Fruit fly (Drosophila melanogaster) whole organism, prepupa: Measurements from ENCODE around the gene RhoL.
A peak's percentile ranks its signal among the peaks of the same experiment; 100 is the strongest.

ENCODE experiments used
- CG10631 ChIP-seq: fragments of 200-800 bp; sonication (Bioruptor generic); optimal IDR thresholded peaks from 2 replicates; lab custom pipeline; 2016; ENCODE audit warnings: missing biosample characterization, missing genetic modification characterization
- CG10669 ChIP-seq: fragments of 200-800 bp; sonication (Bioruptor generic); optimal IDR thresholded peaks from 3 replicates; lab custom pipeline; 2018; ENCODE audit warnings: missing biosample characterization, mild to moderate bottlenecking, missing genetic modification characterization, moderate library complexity
- CG11902 ChIP-seq: fragments of 200-800 bp; sonication (Bioruptor generic); optimal IDR thresholded peaks from 3 replicates; lab custom pipeline; 2016; ENCODE audit warnings: missing biosample characterization, missing genetic modification characterization
- CG1621 ChIP-seq: fragments of 200-800 bp; sonication (Bioruptor generic); optimal IDR thresholded peaks from 3 replicates; lab custom pipeline; 2018; ENCODE audit warnings: missing biosample characterization, mild to moderate bottlenecking, missing genetic modification characterization
- CG3032 ChIP-seq: fragments of 200-800 bp; optimal IDR thresholded peaks from 2 replicates; lab custom pipeline; 2019; ENCODE audit warnings: missing biosample characterization, mild to moderate bottlenecking, missing genetic modification characterization, moderate library complexity
- CG32006 ChIP-seq: fragments of 200-800 bp; sonication (Bioruptor generic); optimal IDR thresholded peaks from 3 replicates; lab custom pipeline; 2017; ENCODE audit warnings: missing biosample characterization, mild to moderate bottlenecking, missing genetic modification characterization
- CG34406 ChIP-seq: fragments of 200-800 bp; sonication (Bioruptor generic); optimal IDR thresholded peaks from 3 replicates; lab custom pipeline; 2016; ENCODE audit warnings: missing biosample characterization, missing genetic modification characterization
- CG4318 ChIP-seq: fragments of 200-800 bp; sonication (Bioruptor generic); optimal IDR thresholded peaks from 3 replicates; lab custom pipeline; 2017; ENCODE audit warnings: missing biosample characterization, mild to moderate bottlenecking, missing genetic modification characterization
- CG6276 ChIP-seq: fragments of 200-800 bp; sonication (Bioruptor generic); optimal IDR thresholded peaks from 2 replicates; lab custom pipeline; 2017; ENCODE audit warnings: missing biosample characterization, mild to moderate bottlenecking, missing genetic modification characterization
- CG6854 ChIP-seq: fragments of 200-800 bp; sonication (Bioruptor generic); optimal IDR thresholded peaks from 2 replicates; lab custom pipeline; 2017; ENCODE audit warnings: missing biosample characterization, mild to moderate bottlenecking, missing genetic modification characterization
- CG7368 ChIP-seq: fragments of 200-800 bp; sonication (Bioruptor generic); optimal IDR thresholded peaks from 3 replicates; lab custom pipeline; 2016; ENCODE audit warnings: missing biosample characterization, missing genetic modification characterization
- CG8119 ChIP-seq: fragments of 200-800 bp; sonication (Bioruptor generic); IDR thresholded peaks from 3 replicates; pipeline ENCODE4 v1.3.6; 2022; ENCODE audit warnings: missing biosample characterization, missing genetic modification characterization
- Eip75B ChIP-seq: fragments of 200-800 bp; sonication (Bioruptor generic); optimal IDR thresholded peaks from 3 replicates; lab custom pipeline; 2016; ENCODE audit warnings: missing biosample characterization, missing genetic modification characterization
- Eip78C ChIP-seq: fragments of 200-800 bp; sonication (Bioruptor generic); peaks from one replicate; lab custom pipeline; 2016; ENCODE audit warnings: missing biosample characterization, missing genetic modification characterization
- Eip93F ChIP-seq: fragments of 200-800 bp; sonication (Bioruptor generic); optimal IDR thresholded peaks from 2 replicates; lab custom pipeline; 2016; ENCODE audit warnings: missing biosample characterization, mild to moderate bottlenecking, missing genetic modification characterization
- Hr39 ChIP-seq: fragments of 200-800 bp; sonication (Bioruptor generic); optimal IDR thresholded peaks from 2 replicates; lab custom pipeline; 2016; ENCODE audit warnings: missing biosample characterization, missing genetic modification characterization
- Hr4 ChIP-seq: fragments of 200-800 bp; sonication (Bioruptor generic); optimal IDR thresholded peaks from 3 replicates; lab custom pipeline; 2016; ENCODE audit warnings: missing biosample characterization, missing genetic modification characterization
- Lpt ChIP-seq: fragments of 200-800 bp; sonication (Bioruptor generic); optimal IDR thresholded peaks from 3 replicates; lab custom pipeline; 2016; ENCODE audit warnings: missing biosample characterization, missing genetic modification characterization
- Met ChIP-seq: fragments of 200-800 bp; sonication (Bioruptor generic); optimal IDR thresholded peaks from 3 replicates; lab custom pipeline; 2016; ENCODE audit warnings: missing biosample characterization, missing genetic modification characterization
- OdsH ChIP-seq: fragments of 200-800 bp; sonication (Bioruptor generic); optimal IDR thresholded peaks from 3 replicates; lab custom pipeline; 2016; ENCODE audit warnings: missing biosample characterization, missing genetic modification characterization
- Sox15 ChIP-seq: fragments of 200-800 bp; sonication (Bioruptor generic); optimal IDR thresholded peaks from 3 replicates; lab custom pipeline; 2016; ENCODE audit warnings: missing biosample characterization, missing genetic modification characterization
- achi ChIP-seq: fragments of 200-800 bp; sonication (Bioruptor generic); optimal IDR thresholded peaks from 3 replicates; lab custom pipeline; 2016; ENCODE audit warnings: missing biosample characterization, missing genetic modification characterization
- cyc ChIP-seq: fragments of 200-800 bp; sonication (Bioruptor generic); optimal IDR thresholded peaks from 3 replicates; lab custom pipeline; 2016; ENCODE audit warnings: missing biosample characterization, missing genetic modification characterization
- dac ChIP-seq: fragments of 200-800 bp; sonication (Bioruptor generic); optimal IDR thresholded peaks from 2 replicates; lab custom pipeline; 2017; ENCODE audit warnings: missing biosample characterization, mild to moderate bottlenecking, missing genetic modification characterization
- eg ChIP-seq: fragments of 200-800 bp; sonication (Bioruptor generic); IDR thresholded peaks from 3 replicates; pipeline ENCODE4 v1.3.6; 2022; ENCODE audit warnings: missing biosample characterization, missing genetic modification characterization
- esn ChIP-seq: fragments of 200-800 bp; sonication (Bioruptor generic); optimal IDR thresholded peaks from 2 replicates; lab custom pipeline; 2016; ENCODE audit warnings: missing biosample characterization, mild to moderate bottlenecking, missing genetic modification characterization, moderate library complexity
- fd59A ChIP-seq: fragments of 200-800 bp; sonication (Bioruptor generic); optimal IDR thresholded peaks from 2 replicates; lab custom pipeline; 2017; ENCODE audit warnings: missing biosample characterization, mild to moderate bottlenecking, missing genetic modification characterization, missing genetic modification reagents
- fkh ChIP-seq: fragments of 200-800 bp; sonication (Bioruptor generic); optimal IDR thresholded peaks from 3 replicates; lab custom pipeline; 2017; ENCODE audit warnings: missing biosample characterization, mild to moderate bottlenecking, missing genetic modification characterization, moderate library complexity
- pdm3 ChIP-seq: fragments of 200-800 bp; sonication (Bioruptor generic); optimal IDR thresholded peaks from 3 replicates; lab custom pipeline; 2016; ENCODE audit warnings: missing biosample characterization, missing genetic modification characterization
- salr ChIP-seq, 2 experiments: fragments of 200-800 bp; sonication (Bioruptor generic); optimal IDR thresholded peaks; 3 replicates each; lab custom pipeline; 2016 to 2018; ENCODE audit warnings: missing biosample characterization in 2 of 2, missing genetic modification characterization in 2 of 2, mild to moderate bottlenecking in 1 of 2
- spab ChIP-seq: fragments of 200-800 bp; sonication (Bioruptor generic); optimal IDR thresholded peaks from 2 replicates; lab custom pipeline; 2017; ENCODE audit warnings: missing biosample characterization, mild to moderate bottlenecking, missing genetic modification characterization, missing genetic modification reagents
- svp ChIP-seq: fragments of 200-800 bp; sonication (Bioruptor generic); peaks from one replicate; lab custom pipeline; 2016; ENCODE audit warnings: missing biosample characterization, missing genetic modification characterization
- topi ChIP-seq: fragments of 200-800 bp; sonication (Bioruptor generic); optimal IDR thresholded peaks from 3 replicates; lab custom pipeline; 2016; ENCODE audit warnings: missing biosample characterization, missing genetic modification characterization
- vri ChIP-seq: fragments of 200-800 bp; sonication (Bioruptor generic); optimal IDR thresholded peaks from 3 replicates; lab custom pipeline; 2016; ENCODE audit warnings: missing biosample characterization, mild to moderate bottlenecking, missing genetic modification characterization

Gene RhoL

DNA sequence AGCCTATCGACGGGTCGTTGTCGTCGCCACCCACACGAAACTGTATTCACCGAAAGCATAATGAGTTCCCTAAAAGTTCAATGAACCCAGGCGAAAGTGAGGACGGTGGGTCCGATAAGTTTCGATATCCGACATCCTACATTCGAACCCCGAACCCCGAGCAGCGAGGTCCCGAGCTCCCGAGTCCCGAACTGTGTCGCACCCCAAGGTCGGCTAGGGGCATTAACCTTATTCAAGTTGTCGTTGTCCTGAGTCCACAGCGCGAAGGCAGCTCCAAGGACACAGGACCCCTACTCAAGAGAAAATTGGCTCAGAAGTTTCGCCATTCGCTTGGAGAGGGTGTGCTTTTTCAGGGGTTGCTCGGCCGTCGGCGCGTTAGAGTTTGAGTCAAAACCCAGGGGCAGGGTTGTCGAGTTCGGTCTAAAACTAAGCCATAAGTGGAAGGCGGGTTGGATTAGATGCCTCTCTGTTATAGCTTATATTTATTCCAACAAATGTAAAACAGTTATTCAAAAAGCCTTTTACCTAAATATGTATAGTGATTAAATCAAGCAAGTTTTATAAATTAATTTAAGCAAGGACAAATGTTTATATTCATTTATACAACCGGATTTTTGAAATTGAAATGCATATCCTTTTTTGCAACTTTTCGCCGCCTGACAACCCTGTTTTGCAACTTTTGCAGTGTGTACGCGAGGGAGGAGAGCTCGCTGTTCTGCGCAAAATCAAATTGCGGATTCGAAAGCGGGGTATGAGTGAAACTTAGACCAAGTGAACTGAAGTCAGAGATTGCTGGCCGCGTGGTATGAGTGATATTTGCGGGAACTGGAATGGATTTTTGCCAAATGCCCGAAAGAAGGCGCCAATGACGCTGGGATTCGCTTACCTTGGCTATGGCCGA lies 42.7 kb downstream of the RhoL start (continued):
- peak; percentile 46 for TF ChIP-seq CG10669 (GFP tag; lab: Kevin White, UChicago)
- peak; percentile 51 for TF ChIP-seq Met
- peak; percentile 38 for TF ChIP-seq CG6276 (GFP tag; lab: Kevin White, UChicago)
- TF ChIP-seq Sox15 (GFP tag; lab: Kevin White, UChicago): peak; percentile 11
- peak; percentile 56 for TF ChIP-seq topi (GFP tag; lab: Kevin White, UChicago)
- peak; percentile 42; the same call in 1 of the 3 replicates for TF ChIP-seq CG8119 (GFP tag; lab: Robert Waterston, UW)
- peak; percentile 55 for TF ChIP-seq achi
- TF ChIP-seq OdsH (GFP tag; lab: Kevin White, UChicago): peak; percentile 42
- TF ChIP-seq vri (GFP tag; lab: Kevin White, UChicago): peak; percentile 24
- TF ChIP-seq CG10631 (GFP tag; lab: Kevin White, UChicago): peak; percentile 34
- no peak for TF ChIP-seq CG32006 (GFP tag; lab: Kevin White, UChicago)

DNA sequence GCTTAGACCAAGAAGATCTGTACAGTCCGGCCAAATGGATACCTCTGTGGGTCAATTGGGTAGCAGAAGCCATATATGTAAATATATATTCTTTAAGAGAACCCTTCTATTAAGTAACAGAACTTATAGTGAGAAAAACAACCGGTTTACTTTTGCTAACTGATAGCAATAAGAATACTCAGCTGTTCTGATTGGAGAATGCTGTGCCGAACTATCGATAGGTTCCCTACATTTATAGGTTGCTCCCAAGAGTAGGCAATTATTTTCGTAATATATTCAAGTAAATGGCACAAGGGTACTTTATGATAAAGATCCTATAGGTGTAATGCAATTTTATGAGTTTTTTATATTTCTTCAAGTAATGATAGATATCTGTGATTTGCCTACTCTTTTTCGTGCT lies 46.0 kb downstream of the RhoL start, which contains the start of gene GstZ1:
GstZ1 (minus strand) TSS at position 174 of the 400 bp plus-strand sequence.
- TF ChIP-seq CG6854 (no peak), Eip78C (GFP tag; lab: Kevin White, UChicago) (peak; percentile 31)

DNA sequence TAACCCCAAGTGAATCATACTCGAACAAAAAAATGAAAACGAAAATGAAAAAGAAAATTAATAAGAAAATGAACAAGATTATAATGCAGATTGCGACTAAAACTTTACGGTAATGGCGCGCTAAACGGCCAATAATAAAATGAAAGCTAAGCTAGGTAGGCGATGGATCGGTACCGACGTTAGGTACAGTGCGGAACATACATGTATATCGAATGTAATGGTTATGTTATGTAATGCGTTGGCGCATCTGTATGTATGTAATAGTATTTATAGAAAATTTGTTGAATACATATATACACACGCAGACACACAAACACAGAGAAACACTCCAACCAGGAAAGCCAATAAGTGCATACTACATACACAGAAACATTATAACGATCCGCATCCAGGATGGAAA lies 47.4 kb downstream of the RhoL start:
- no peak for TF ChIP-seq topi (GFP tag; lab: Kevin White, UChicago)
- TF ChIP-seq fd59A (GFP tag; lab: Kevin White, UChicago): no peak
- TF ChIP-seq Eip75B (GFP tag; lab: Kevin White, UChicago): no peak
- TF ChIP-seq achi: no peak
- TF ChIP-seq Hr39 (GFP tag; lab: Kevin White, UChicago): no peak
- TF ChIP-seq CG7368: no peak
- no peak for TF ChIP-seq svp (GFP tag; lab: Kevin White, UChicago)

DNA sequence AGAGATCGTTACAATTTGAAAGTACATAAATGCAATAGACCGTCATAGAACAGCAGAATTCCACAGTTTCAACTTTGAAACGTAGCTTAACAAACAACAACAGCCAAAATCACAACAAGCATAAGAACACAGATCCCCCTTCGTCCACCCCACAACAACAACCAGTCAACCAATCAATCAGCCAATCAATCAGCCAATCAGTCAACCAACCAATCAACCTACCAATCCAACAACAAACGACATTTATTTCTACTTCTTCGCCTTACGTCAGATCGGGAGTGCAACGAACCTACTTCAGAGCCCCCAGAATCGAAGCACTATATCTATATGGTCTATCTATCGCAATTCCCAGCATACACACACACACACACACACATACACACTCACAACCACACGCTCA lies 51.7 kb downstream of the RhoL start:
- TF ChIP-seq Lpt (GFP tag; lab: Kevin White, UChicago) (no peak), esn (GFP tag; lab: Kevin White, UChicago) (no peak), CG1621 (no peak), CG34406 (no peak), pdm3 (GFP tag; lab: Kevin White, UChicago) (no peak), CG11902 (GFP tag; lab: Kevin White, UChicago) (no peak), salr (GFP tag; optimal IDR thresholded peaks at IDR 0.05; lab: Kevin White, UChicago) (no peak), cyc (GFP tag; lab: Kevin White, UChicago) (no peak), fd59A (GFP tag; lab: Kevin White, UChicago) (no peak), fkh (GFP tag; lab: Kevin White, UChicago) (no peak), Hr4 (no peak), spab (GFP tag; lab: Kevin White, UChicago) (no peak), eg (no peak), CG7368 (no peak), CG3032 (tag; lab: Kevin White, UChicago) (no peak), dac (GFP tag; lab: Kevin White, UChicago) (no peak)

DNA sequence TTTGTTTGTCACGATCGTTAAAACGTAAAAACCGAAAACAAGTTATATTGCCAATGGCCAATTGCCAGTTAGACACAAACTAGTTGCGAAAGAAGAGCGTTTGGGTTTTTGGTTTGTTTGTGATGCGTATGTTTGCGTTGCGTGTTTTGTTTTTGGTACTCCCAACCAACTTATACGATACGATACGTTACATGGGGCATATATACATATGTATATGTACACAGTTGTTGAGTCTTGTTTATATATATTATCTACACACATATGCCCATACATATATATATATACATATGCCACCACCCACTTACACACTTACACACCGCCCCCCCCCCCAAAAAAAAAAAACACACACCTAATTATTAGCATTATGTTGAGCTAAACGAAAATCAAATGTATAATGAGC lies 54.1 kb downstream of the RhoL start:
- TF ChIP-seq topi (GFP tag; lab: Kevin White, UChicago) (no peak), CG6854 (no peak), cyc (GFP tag; lab: Kevin White, UChicago) (no peak), Eip78C (GFP tag; lab: Kevin White, UChicago) (no peak), Eip93F (no peak), vri (GFP tag; lab: Kevin White, UChicago) (no peak), Hr39 (GFP tag; lab: Kevin White, UChicago) (no peak), Sox15 (GFP tag; lab: Kevin White, UChicago) (no peak), CG4318 (GFP tag; lab: Kevin White, UChicago) (no peak)
